Worm (Caenorhabditis elegans) whole organism, L4 larva: ENCODE results near the gene gst-17.

Experiments
- F37D6.2 ChIP-seq: sonication (generic microtip); optimal IDR thresholded peaks from 2 replicates; lab custom pipeline; 2016; ENCODE audit warnings: mild to moderate bottlenecking, missing genetic modification characterization, missing compliant biosample characterization
- F49E8.2 ChIP-seq: sonication (generic microtip); optimal IDR thresholded peaks from 2 replicates; lab custom pipeline; 2016; ENCODE audit warnings: missing compliant biosample characterization, mild to moderate bottlenecking, missing genetic modification characterization, borderline replicate concordance
- T20F7.1 ChIP-seq: fragments of 200-800 bp; sonication (Bioruptor generic); optimal IDR thresholded peaks from 2 replicates; lab custom pipeline; 2018; ENCODE audit warnings: mild to moderate bottlenecking, missing genetic modification characterization, missing compliant biosample characterization
- T26A8.4 ChIP-seq: fragments of 200-800 bp; sonication (Bioruptor generic); IDR thresholded peaks from 2 replicates; pipeline ENCODE4 v1.3.6; 2022; ENCODE audit warnings: missing genetic modification characterization, missing compliant biosample characterization
- aha-1 ChIP-seq: fragments of 150-350 bp; peaks from one replicate; lab custom pipeline; 2014; ENCODE audit warnings: missing biosample characterization, missing genetic modification characterization
- arid-1 ChIP-seq: fragments of 200-800 bp; sonication (Bioruptor generic); conservative IDR thresholded peaks from 2 replicates; pipeline ENCODE4 v1.3.6; 2022; ENCODE audit warnings: missing genetic modification reagents, missing genetic modification characterization, missing compliant biosample characterization
- attf-4 ChIP-seq: sonication (generic microtip); optimal IDR thresholded peaks from 3 replicates; lab custom pipeline; 2017; ENCODE audit warnings: missing biosample characterization, missing genetic modification characterization
- ceh-62 ChIP-seq: sonication (generic microtip); optimal IDR thresholded peaks from 2 replicates; lab custom pipeline; 2017; ENCODE audit warnings: missing biosample characterization, missing genetic modification characterization
- ces-1 ChIP-seq: fragments of 150-350 bp; sonication (generic microtip); optimal IDR thresholded peaks from 4 replicates; lab custom pipeline; 2014; ENCODE audit warnings: missing biosample characterization, missing genetic modification reagents, missing genetic modification characterization
- cey-2 ChIP-seq: sonication (generic microtip); optimal IDR thresholded peaks from 3 replicates; lab custom pipeline; 2017; ENCODE audit warnings: missing genetic modification characterization, mild to moderate bottlenecking, missing compliant biosample characterization, antibody characterized with exemption, borderline replicate concordance; ENCODE audit not compliant: insufficient read depth
- daf-16 ChIP-seq, 3 experiments: sonication (generic microtip); optimal IDR thresholded peaks; 2 replicates each; lab custom pipeline; 2016 to 2017; ENCODE audit warnings: missing genetic modification characterization in 3 of 3, missing genetic modification reagents in 3 of 3, mild to moderate bottlenecking in 2 of 3, missing compliant biosample characterization in 2 of 3, missing biosample characterization in 1 of 3, moderate library complexity in 1 of 3
- dmd-6 ChIP-seq: fragments of 200-800 bp; sonication (Bioruptor generic); IDR thresholded peaks from 2 replicates; pipeline ENCODE4 v1.3.6; 2022; ENCODE audit warnings: missing genetic modification reagents, missing genetic modification characterization, missing compliant biosample characterization
- duxl-1 ChIP-seq: sonication (generic microtip); optimal IDR thresholded peaks from 2 replicates; lab custom pipeline; 2016; ENCODE audit warnings: mild to moderate bottlenecking, missing genetic modification characterization, moderate library complexity, missing compliant biosample characterization; ENCODE audit not compliant: poor library complexity
- dve-1 ChIP-seq: sonication (generic microtip); optimal IDR thresholded peaks from 2 replicates; lab custom pipeline; 2017; ENCODE audit warnings: antibody characterized with exemption, mild to moderate bottlenecking, missing genetic modification characterization, missing compliant biosample characterization; ENCODE audit not compliant: insufficient read depth
- egl-27 ChIP-seq: sonication (generic microtip); optimal IDR thresholded peaks from 3 replicates; lab custom pipeline; 2017; ENCODE audit warnings: missing biosample characterization, missing genetic modification reagents, missing genetic modification characterization
- fos-1 ChIP-seq: fragments of 150-350 bp; optimal IDR thresholded peaks from 2 replicates; lab custom pipeline; 2014; ENCODE audit warnings: missing biosample characterization, missing genetic modification characterization
- hif-1 ChIP-seq, 2 experiments: sonication (generic microtip); optimal IDR thresholded peaks; 2 replicates each; lab custom pipeline; 2016 to 2017; ENCODE audit warnings: missing compliant biosample characterization in 2 of 2, missing genetic modification characterization in 2 of 2, missing genetic modification reagents in 2 of 2, missing genotype in 2 of 2, mild to moderate bottlenecking in 1 of 2
- hlh-11 ChIP-seq: fragments of 200-800 bp; sonication (Bioruptor generic); optimal IDR thresholded peaks from 2 replicates; lab custom pipeline; 2018; ENCODE audit warnings: mild to moderate bottlenecking, missing genetic modification characterization, missing compliant biosample characterization
- hlh-30 ChIP-seq: sonication (generic microtip); optimal IDR thresholded peaks from 2 replicates; lab custom pipeline; 2017; ENCODE audit warnings: antibody characterized with exemption, mild to moderate bottlenecking, missing genetic modification characterization, missing compliant biosample characterization; ENCODE audit not compliant: insufficient read depth
- lin-1 ChIP-seq: fragments of 200-800 bp; sonication (Bioruptor generic); IDR thresholded peaks from 2 replicates; pipeline ENCODE4 v1.3.6; 2022; ENCODE audit warnings: missing genetic modification reagents, missing genetic modification characterization, missing compliant biosample characterization
- lin-13 ChIP-seq: fragments of 150-350 bp; optimal IDR thresholded peaks from 2 replicates; lab custom pipeline; 2014; ENCODE audit warnings: missing biosample characterization, missing genetic modification reagents, missing genetic modification characterization
- lin-38 ChIP-seq: fragments of 200-800 bp; sonication (Bioruptor generic); IDR thresholded peaks from 2 replicates; pipeline ENCODE4 v1.3.6; 2022; ENCODE audit warnings: missing genetic modification reagents, missing genetic modification characterization, missing compliant biosample characterization
- lin-39 ChIP-seq: fragments of 150-350 bp; optimal IDR thresholded peaks from 2 replicates; lab custom pipeline; 2014; ENCODE audit warnings: missing biosample characterization, missing genetic modification reagents, missing genetic modification characterization
- lir-3 ChIP-seq: sonication (generic microtip); optimal IDR thresholded peaks from 2 replicates; lab custom pipeline; 2016; ENCODE audit warnings: mild to moderate bottlenecking, missing genetic modification characterization, missing compliant biosample characterization
- madf-5 ChIP-seq, 2 experiments: fragments of 200-800 bp; sonication (Bioruptor generic); IDR thresholded peaks; 2 replicates each; pipeline ENCODE4 v1.3.6; 2022; ENCODE audit warnings: missing compliant biosample characterization in 2 of 2, missing genetic modification characterization in 2 of 2
- mdl-1 ChIP-seq, 2 experiments: fragments of 150-350 bp in 1 of 2; sonication (generic microtip) in 1 of 2; optimal IDR thresholded peaks; 2 replicates each; lab custom pipeline; 2014 to 2017; ENCODE audit warnings: missing biosample characterization in 2 of 2, missing genetic modification characterization in 2 of 2
- mdt-29 ChIP-seq: fragments of 200-800 bp; sonication (Bioruptor generic); IDR thresholded peaks from 2 replicates; pipeline ENCODE4 v1.3.6; 2022; ENCODE audit warnings: missing genetic modification reagents, missing genetic modification characterization, missing compliant biosample characterization
- mep-1 ChIP-seq: fragments of 150-350 bp; sonication (generic microtip); optimal IDR thresholded peaks from 3 replicates; lab custom pipeline; 2014; ENCODE audit warnings: missing biosample characterization, missing genetic modification characterization
- mxl-2 ChIP-seq: fragments of 200-800 bp; sonication (Bioruptor generic); conservative IDR thresholded peaks from 2 replicates; pipeline ENCODE4 v1.3.6; 2022; ENCODE audit warnings: missing genetic modification reagents, missing genetic modification characterization, missing compliant biosample characterization
- mxl-3 ChIP-seq: fragments of 200-800 bp; sonication (Bioruptor generic); optimal IDR thresholded peaks from 2 replicates; lab custom pipeline; 2018; ENCODE audit warnings: mild to moderate bottlenecking, missing genetic modification characterization, missing compliant biosample characterization
- nhr-111 ChIP-seq: fragments of 200-800 bp; sonication (Bioruptor generic); optimal IDR thresholded peaks from 2 replicates; lab custom pipeline; 2018; ENCODE audit warnings: mild to moderate bottlenecking, missing genetic modification characterization, missing compliant biosample characterization
- nhr-25 ChIP-seq: sonication (generic microtip); optimal IDR thresholded peaks from 2 replicates; lab custom pipeline; 2017; ENCODE audit warnings: missing genetic modification characterization, mild to moderate bottlenecking, missing compliant biosample characterization, antibody characterized with exemption, moderate library complexity, borderline replicate concordance; ENCODE audit not compliant: insufficient read depth
- nhr-28 ChIP-seq: fragments of 150-350 bp; optimal IDR thresholded peaks from 2 replicates; lab custom pipeline; 2014; ENCODE audit warnings: missing biosample characterization, missing genetic modification characterization
- nhr-76 ChIP-seq: fragments of 150-350 bp; optimal IDR thresholded peaks from 2 replicates; lab custom pipeline; 2014; ENCODE audit warnings: missing biosample characterization, missing genetic modification characterization
- nhr-77 ChIP-seq: fragments of 150-350 bp; optimal IDR thresholded peaks from 2 replicates; lab custom pipeline; 2014; ENCODE audit warnings: missing biosample characterization, missing genetic modification characterization
- pha-4 ChIP-seq, 2 experiments: fragments of 150-350 bp in 1 of 2; fragments of 200-800 bp in 1 of 2; sonication (Bioruptor generic) in 1 of 2; IDR thresholded peaks in 1 of 2; optimal IDR thresholded peaks in 1 of 2; 2 replicates each; pipeline versions ENCODE4 v1.3.6 to Lab custom; 2014 to 2022; ENCODE audit warnings: missing genetic modification characterization in 2 of 2, missing genetic modification reagents in 2 of 2, missing biosample characterization in 1 of 2, missing compliant biosample characterization in 1 of 2
- php-3 ChIP-seq: fragments of 200-800 bp; sonication (Bioruptor generic); IDR thresholded peaks from 2 replicates; pipeline ENCODE4 v1.3.6; 2022; ENCODE audit warnings: missing genetic modification reagents, missing genetic modification characterization, missing compliant biosample characterization
- pqm-1 ChIP-seq: sonication (generic microtip); optimal IDR thresholded peaks from 2 replicates; lab custom pipeline; 2017; ENCODE audit warnings: missing biosample characterization, missing genetic modification characterization
- set-16 ChIP-seq: fragments of 200-800 bp; sonication (Bioruptor generic); IDR thresholded peaks from 2 replicates; pipeline ENCODE4 v1.3.6; 2022; ENCODE audit warnings: missing genetic modification reagents, missing genetic modification characterization, missing compliant biosample characterization
- snpc-4 ChIP-seq: fragments of 150-350 bp; optimal IDR thresholded peaks from 2 replicates; lab custom pipeline; 2014; ENCODE audit warnings: missing biosample characterization, missing genetic modification characterization
- tag-97 ChIP-seq: fragments of 200-800 bp; sonication (Bioruptor generic); IDR thresholded peaks from 2 replicates; pipeline ENCODE4 v1.3.6; 2022; ENCODE audit warnings: missing genetic modification characterization, missing compliant biosample characterization
- tra-1 ChIP-seq: fragments of 200-800 bp; sonication (Bioruptor generic); IDR thresholded peaks from 2 replicates; pipeline ENCODE4 v1.3.6; 2022; ENCODE audit warnings: missing genetic modification reagents, missing genetic modification characterization, missing compliant biosample characterization
- zag-1 ChIP-seq: fragments of 150-350 bp; optimal IDR thresholded peaks from 2 replicates; lab custom pipeline; 2014; ENCODE audit warnings: missing biosample characterization, missing genetic modification characterization
- zfp-3 ChIP-seq: fragments of 200-800 bp; sonication (Bioruptor generic); conservative IDR thresholded peaks from 2 replicates; pipeline ENCODE4 v1.3.6; 2022; ENCODE audit warnings: missing genetic modification reagents, missing genetic modification characterization, missing compliant biosample characterization

gst-17 gene

DNA sequence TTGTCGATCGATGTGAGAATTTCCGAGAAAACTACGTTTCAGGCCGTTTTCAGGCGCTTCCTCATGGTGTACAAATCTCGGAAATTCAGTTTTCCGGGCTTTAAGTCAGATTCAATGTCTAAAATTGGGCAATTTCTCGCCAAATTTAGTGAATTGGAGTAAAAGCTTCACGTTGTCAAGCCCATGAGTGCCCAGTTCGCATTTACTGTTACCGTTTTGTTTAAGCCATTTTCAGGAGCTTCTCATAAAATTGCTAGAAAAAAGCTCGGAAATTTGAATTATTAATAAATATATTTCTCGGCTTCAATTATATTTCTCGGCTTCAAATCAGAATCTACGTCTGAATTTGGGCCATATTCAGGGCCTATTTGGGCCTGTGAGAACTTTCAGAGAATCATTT lies 47.3 kb upstream of the gst-17 start:
- TF ChIP-seq hlh-11 (no peak), duxl-1 (no peak), aha-1 (peak; percentile 92), cey-2 (tag; lab: Kevin White, UChicago) (no peak), mdt-29 (no peak), pha-4 (GFP tag; IDR thresholded peaks at IDR 0.05; lab: Robert Waterston, UW) (no peak), pha-4 (tag; optimal IDR thresholded peaks at IDR 0.05; lab: Kevin White, UChicago) (no peak)

DNA sequence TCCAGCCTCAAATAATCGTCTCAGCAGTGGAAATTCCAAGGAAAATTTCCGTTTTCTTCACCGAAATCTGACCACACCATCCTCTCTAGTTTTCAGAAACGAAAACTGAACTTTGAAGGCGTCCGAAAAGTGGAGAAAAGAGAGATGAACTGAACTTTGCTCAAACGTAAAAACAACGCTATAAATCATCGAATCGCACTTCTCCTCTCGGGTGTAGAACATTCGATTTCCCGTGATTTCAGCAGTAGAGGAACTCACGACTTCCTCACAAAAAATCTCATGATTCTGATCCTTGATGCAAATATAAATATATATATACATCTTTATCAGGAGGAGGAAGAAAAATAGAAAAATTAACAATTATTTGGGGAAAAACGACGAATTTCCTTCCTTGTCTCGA lies 44.6 kb upstream of the gst-17 start:
- TF ChIP-seq nhr-28 (tag; lab: Kevin White, UChicago) (peak; percentile 15), madf-5 (GFP tag; IDR thresholded peaks at IDR 0.05; lab: Robert Waterston, UW) (no peak), nhr-111 (GFP tag; lab: Kevin White, UChicago) (no peak), mdl-1 (tag; optimal IDR thresholded peaks at IDR 0.05; lab: Kevin White, UChicago) (peak in 1 of 2 experiments; percentile 11), hlh-30 (tag; lab: Kevin White, UChicago) (peak; percentile 50)
- TF ChIP-seq, all 104 proteins: peak for 3

DNA sequence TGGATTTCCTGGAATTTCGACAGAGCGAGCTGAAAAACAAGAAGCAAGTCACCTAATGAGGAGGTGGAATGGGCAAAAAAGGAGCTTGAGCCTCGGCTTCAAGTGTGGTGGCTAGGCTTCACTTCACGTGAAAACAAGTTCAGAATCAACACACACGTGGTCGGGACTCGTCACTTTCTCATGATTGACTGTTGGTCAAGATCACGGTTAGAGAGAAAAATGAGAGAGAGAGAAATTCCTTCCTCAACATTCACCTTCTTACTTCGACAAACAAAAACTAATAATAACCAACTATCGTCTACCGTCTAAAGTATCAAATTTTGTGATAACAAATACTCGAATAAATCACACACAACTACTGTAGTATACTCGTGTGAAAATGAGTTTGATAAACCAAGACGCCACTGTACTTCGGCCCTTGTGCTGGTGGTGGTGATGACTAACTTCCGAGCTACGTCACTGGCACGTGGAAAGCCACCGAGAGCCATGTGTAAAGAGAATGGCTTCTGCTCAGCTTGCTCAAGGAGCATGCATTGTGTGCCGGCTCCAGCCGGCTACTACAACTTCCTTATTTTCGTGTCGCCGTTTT lies 43.1 kb upstream of the gst-17 start:
- TF ChIP-seq dve-1 (tag; lab: Kevin White, UChicago) (peak; percentile 27), mdt-29 (no peak), ces-1 (no peak), aha-1 (peak; percentile 15), tra-1 (GFP tag; lab: Robert Waterston, UW) (no peak), hlh-30 (tag; lab: Kevin White, UChicago) (peak; percentile 68), F49E8.2 (tag; lab: Kevin White, UChicago) (no peak), T20F7.1 (GFP tag; lab: Kevin White, UChicago) (no peak), egl-27 (tag; lab: Kevin White, UChicago) (no peak), lin-13 (no peak), snpc-4 (tag; lab: Kevin White, UChicago) (no peak), T26A8.4 (GFP tag; lab: Robert Waterston, UW) (0 out of 2 replicates have a peak, but pooled peaks have one; percentile 16), nhr-77 (peak; percentile 20), zfp-3 (GFP tag; lab: Robert Waterston, UW) (no peak), arid-1 (no peak), dmd-6 (GFP tag; lab: Robert Waterston, UW) (0 out of 2 replicates have a peak, but pooled peaks have one; percentile 20), daf-16 (GFP tag; optimal IDR thresholded peaks at IDR 0.05; lab: Kevin White, UChicago) (no peak), daf-16 (tag; optimal IDR thresholded peaks at IDR 0.05; lab: Kevin White, UChicago) (peak; percentile 4), nhr-76 (tag; lab: Kevin White, UChicago) (no peak), duxl-1 (no peak), fos-1 (tag; lab: Kevin White, UChicago) (no peak), nhr-25 (no peak), ceh-62 (no peak), set-16 (GFP tag; lab: Robert Waterston, UW) (no peak), mep-1 (tag; lab: Kevin White, UChicago) (no peak), F37D6.2 (tag; lab: Kevin White, UChicago) (no peak), lin-1 (GFP tag; lab: Robert Waterston, UW) (0 out of 2 replicates have a peak, but pooled peaks have one; percentile 24), php-3 (GFP tag; lab: Robert Waterston, UW) (no peak), nhr-111 (GFP tag; lab: Kevin White, UChicago) (no peak), mxl-3 (GFP tag; lab: Kevin White, UChicago) (peak; percentile 27), nhr-28 (tag; lab: Kevin White, UChicago) (peak; percentile 29), mxl-2 (GFP tag; lab: Robert Waterston, UW) (no peak), lin-39 (tag; lab: Kevin White, UChicago) (no peak), attf-4 (tag; lab: Kevin White, UChicago) (no peak), hif-1 (tag; optimal IDR thresholded peaks at IDR 0.05; lab: Kevin White, UChicago) (peak in 1 of 2 experiments; percentile 7), lir-3 (no peak), tag-97 (GFP tag; lab: Robert Waterston, UW) (no peak), pqm-1 (tag; lab: Kevin White, UChicago) (no peak), zag-1 (no peak), lin-38 (GFP tag; lab: Robert Waterston, UW) (no peak)
